Worm (Caenorhabditis elegans) whole organism, mixed stage, embryonic: Measurements from ENCODE around the gene grl-31.
"Not testable (repeated sequence)": the region's sequence is repeated elsewhere in the genome, so short reads cannot be mapped to it uniquely, and the experiment has no call there.

ENCODE experiments used
- ceh-39 ChIP-seq: fragments of 150-350 bp; optimal IDR thresholded peaks from 2 replicates; lab custom pipeline; 2014; ENCODE audit warnings: missing biosample characterization, missing genetic modification characterization
- lsy-2 ChIP-seq: fragments of 150-350 bp; optimal IDR thresholded peaks from 2 replicates; lab custom pipeline; 2014; ENCODE audit warnings: missing biosample characterization, missing genetic modification characterization
- nhr-2 ChIP-seq: fragments of 150-350 bp; optimal IDR thresholded peaks from 2 replicates; lab custom pipeline; 2014; ENCODE audit warnings: missing biosample characterization, missing genetic modification characterization
- pha-4 ChIP-seq: fragments of 150-350 bp; optimal IDR thresholded peaks from 2 replicates; lab custom pipeline; 2018; ENCODE audit warnings: missing biosample characterization, missing genetic modification reagents, missing genetic modification characterization
- unc-62 ChIP-seq: fragments of 150-350 bp; optimal IDR thresholded peaks from 2 replicates; lab custom pipeline; 2014; ENCODE audit warnings: missing biosample characterization, missing genetic modification reagents, missing genetic modification characterization

DNA sequence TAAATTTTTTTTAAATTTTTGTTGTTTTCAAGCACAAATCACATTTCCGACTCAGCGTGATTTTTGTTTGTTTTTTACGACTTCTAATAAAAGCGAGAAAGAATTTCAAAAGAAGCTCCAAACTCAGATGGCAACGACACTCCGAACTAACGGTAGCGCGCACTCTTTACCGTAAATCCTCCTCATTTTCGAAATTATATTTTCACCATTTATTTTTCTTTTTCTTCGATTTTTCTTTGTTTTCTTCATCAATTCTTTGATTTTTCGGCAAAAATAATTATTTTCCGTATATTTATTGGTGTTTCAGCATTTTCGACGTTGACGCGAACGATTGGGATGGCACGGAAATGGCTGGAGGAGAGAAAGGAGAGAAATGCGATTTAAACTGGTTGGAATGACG, 1.2 kb upstream of the grl-31 start, which contains the start of gene T24A6.1:
- TF ChIP-seq unc-62 (GFP tag; lab: Kevin White, UChicago); ceh-39 (tag; lab: Kevin White, UChicago); lsy-2 (tag; lab: Kevin White, UChicago); pha-4 (tag; lab: Kevin White, UChicago); nhr-2 (tag; lab: Kevin White, UChicago): not testable (repeated sequence)
